Fruit fly (Drosophila melanogaster) whole organism, wandering third instar larva: Measurements from ENCODE around the gene spdi.
"Not testable (repeated sequence)": the region's sequence is repeated elsewhere in the genome, so short reads cannot be mapped to it uniquely, and the experiment has no call there.

Source experiments
- Abd-B ChIP-seq: fragments of >200 bp; optimal IDR thresholded peaks from 2 replicates; lab custom pipeline; 2017; ENCODE audit warnings: missing biosample characterization, missing genetic modification characterization
- CG32264 ChIP-seq: fragments of 200-800 bp; sonication (Bioruptor generic); optimal IDR thresholded peaks from 2 replicates; lab custom pipeline; 2016; ENCODE audit warnings: missing biosample characterization, missing genetic modification characterization
- CG9705 ChIP-seq: fragments of 200-800 bp; sonication (Bioruptor generic); optimal IDR thresholded peaks from 2 replicates; lab custom pipeline; 2018; ENCODE audit warnings: missing biosample characterization, mild to moderate bottlenecking, missing genetic modification characterization
- CrebA ChIP-seq: fragments of 200-800 bp; sonication (Bioruptor generic); optimal IDR thresholded peaks from 2 replicates; lab custom pipeline; 2016; ENCODE audit warnings: missing biosample characterization, mild to moderate bottlenecking, missing genetic modification characterization, borderline replicate concordance
- Dfd ChIP-seq: fragments of >200 bp; optimal IDR thresholded peaks from 2 replicates; lab custom pipeline; 2017; ENCODE audit warnings: missing biosample characterization, missing genetic modification characterization
- Dif ChIP-seq: fragments of 200-275, 200-300 bp; sonication (Bioruptor generic); optimal IDR thresholded peaks from 2 replicates; lab custom pipeline; 2018; ENCODE audit warnings: missing biosample characterization, missing genetic modification characterization; ENCODE audit not compliant: partially characterized antibody
- GATAd ChIP-seq: sonication (Bioruptor generic); optimal IDR thresholded peaks from 2 replicates; lab custom pipeline; 2016; ENCODE audit warnings: missing biosample characterization, missing genetic modification characterization
- Hnf4 ChIP-seq: fragments of 200-800 bp; sonication (Bioruptor generic); optimal IDR thresholded peaks from 2 replicates; lab custom pipeline; 2016; ENCODE audit warnings: missing biosample characterization, mild to moderate bottlenecking, missing genetic modification characterization
- Hr78 ChIP-seq: fragments of >200 bp; optimal IDR thresholded peaks from 2 replicates; lab custom pipeline; 2017; ENCODE audit warnings: missing biosample characterization, missing genetic modification characterization
- Hr83 ChIP-seq: fragments of 200-300 bp; sonication (Bioruptor generic); optimal IDR thresholded peaks from 2 replicates; lab custom pipeline; 2016; ENCODE audit warnings: missing biosample characterization, mild to moderate bottlenecking, missing genetic modification characterization, moderate library complexity; ENCODE audit not compliant: poor library complexity, severe bottlenecking
- Jra ChIP-seq: sonication (Bioruptor generic); optimal IDR thresholded peaks from 2 replicates; lab custom pipeline; 2016; ENCODE audit warnings: missing biosample characterization, missing genetic modification characterization
- Mio ChIP-seq: sonication (Bioruptor generic); optimal IDR thresholded peaks from 2 replicates; lab custom pipeline; 2016; ENCODE audit warnings: missing biosample characterization, missing genetic modification characterization
- Myc ChIP-seq: fragments of >200 bp; optimal IDR thresholded peaks from 2 replicates; lab custom pipeline; 2017
- N ChIP-seq: fragments of >200 bp; optimal IDR thresholded peaks from 2 replicates; lab custom pipeline; 2018; ENCODE audit warnings: missing biosample characterization, missing external identifiers, missing genetic modification characterization
- OdsH ChIP-seq: fragments of 200-800 bp; sonication (Bioruptor generic); optimal IDR thresholded peaks from 2 replicates; lab custom pipeline; 2016; ENCODE audit warnings: missing biosample characterization, mild to moderate bottlenecking, missing genetic modification characterization
- Rel ChIP-seq, 2 experiments: fragments of 200-800 bp; sonication (Bioruptor generic) in 1 of 2; optimal IDR thresholded peaks; 2 replicates in 1 of 2; 3 replicates in 1 of 2; lab custom pipeline; 2016 to 2019; ENCODE audit warnings: mild to moderate bottlenecking in 2 of 2, missing biosample characterization in 2 of 2, missing genetic modification characterization in 2 of 2, moderate library complexity in 1 of 2
- Sp1 ChIP-seq: fragments of 200-800 bp; sonication (Bioruptor generic); optimal IDR thresholded peaks from 3 replicates; lab custom pipeline; 2019; ENCODE audit warnings: missing biosample characterization, mild to moderate bottlenecking, missing genetic modification characterization, moderate library complexity
- br ChIP-seq: fragments of 200-800 bp; sonication (Bioruptor generic); optimal IDR thresholded peaks from 2 replicates; lab custom pipeline; 2016; ENCODE audit warnings: missing biosample characterization, missing genetic modification characterization
- brk ChIP-seq: fragments of 200-800 bp; sonication (Bioruptor generic); optimal IDR thresholded peaks from 2 replicates; lab custom pipeline; 2016; ENCODE audit warnings: missing biosample characterization, mild to moderate bottlenecking, missing genetic modification characterization
- dmrt93B ChIP-seq: fragments of 200-800 bp; sonication (Bioruptor generic); optimal IDR thresholded peaks from 2 replicates; lab custom pipeline; 2018; ENCODE audit warnings: missing biosample characterization, mild to moderate bottlenecking, missing genetic modification characterization
- dsf ChIP-seq: sonication (Bioruptor generic); optimal IDR thresholded peaks from 2 replicates; lab custom pipeline; 2016; ENCODE audit warnings: missing biosample characterization, missing genetic modification characterization, borderline replicate concordance
- ey ChIP-seq: fragments of 200-800 bp; sonication (Bioruptor generic); optimal IDR thresholded peaks from 2 replicates; lab custom pipeline; 2016; ENCODE audit warnings: missing biosample characterization, missing genetic modification characterization
- foxo ChIP-seq, 2 experiments: fragments of 200-800 bp; sonication (Bioruptor generic); optimal IDR thresholded peaks; 2 replicates in 1 of 2; 3 replicates in 1 of 2; lab custom pipeline; 2016 to 2017; ENCODE audit warnings: missing biosample characterization in 2 of 2, missing genetic modification characterization in 2 of 2
- fru ChIP-seq: fragments of 200-800 bp; sonication (Bioruptor generic); optimal IDR thresholded peaks from 3 replicates; lab custom pipeline; 2016; ENCODE audit warnings: missing biosample characterization, mild to moderate bottlenecking, missing genetic modification characterization
- h ChIP-seq: fragments of 200-800 bp; sonication (Bioruptor generic); optimal IDR thresholded peaks from 3 replicates; lab custom pipeline; 2016; ENCODE audit warnings: missing biosample characterization, mild to moderate bottlenecking, missing genetic modification characterization
- jim ChIP-seq: fragments of 175-275, 200-325 bp; sonication (Bioruptor generic); optimal IDR thresholded peaks from 2 replicates; lab custom pipeline; 2016; ENCODE audit warnings: missing biosample characterization, mild to moderate bottlenecking, missing genetic modification characterization
- lola ChIP-seq: fragments of >200 bp; optimal IDR thresholded peaks from 2 replicates; lab custom pipeline; 2017; ENCODE audit warnings: missing biosample characterization, missing genetic modification characterization
- pan ChIP-seq: fragments of >200 bp; optimal IDR thresholded peaks from 2 replicates; lab custom pipeline; 2017
- psq ChIP-seq: fragments of 200-800 bp; sonication (Bioruptor generic); optimal IDR thresholded peaks from 3 replicates; lab custom pipeline; 2017; ENCODE audit warnings: missing biosample characterization, mild to moderate bottlenecking, missing genetic modification characterization, moderate library complexity
- sage ChIP-seq: fragments of 200-800 bp; sonication (Bioruptor generic); optimal IDR thresholded peaks from 2 replicates; lab custom pipeline; 2016; ENCODE audit warnings: missing biosample characterization, mild to moderate bottlenecking, missing genetic modification characterization
- sv ChIP-seq: fragments of 200-800 bp; sonication (Bioruptor generic); optimal IDR thresholded peaks from 3 replicates; lab custom pipeline; 2016; ENCODE audit warnings: missing biosample characterization, missing genetic modification characterization
- usp ChIP-seq: fragments of >200 bp; optimal IDR thresholded peaks from 2 replicates; lab custom pipeline; 2017; ENCODE audit warnings: missing biosample characterization, missing genetic modification characterization

The spdi gene

DNA sequence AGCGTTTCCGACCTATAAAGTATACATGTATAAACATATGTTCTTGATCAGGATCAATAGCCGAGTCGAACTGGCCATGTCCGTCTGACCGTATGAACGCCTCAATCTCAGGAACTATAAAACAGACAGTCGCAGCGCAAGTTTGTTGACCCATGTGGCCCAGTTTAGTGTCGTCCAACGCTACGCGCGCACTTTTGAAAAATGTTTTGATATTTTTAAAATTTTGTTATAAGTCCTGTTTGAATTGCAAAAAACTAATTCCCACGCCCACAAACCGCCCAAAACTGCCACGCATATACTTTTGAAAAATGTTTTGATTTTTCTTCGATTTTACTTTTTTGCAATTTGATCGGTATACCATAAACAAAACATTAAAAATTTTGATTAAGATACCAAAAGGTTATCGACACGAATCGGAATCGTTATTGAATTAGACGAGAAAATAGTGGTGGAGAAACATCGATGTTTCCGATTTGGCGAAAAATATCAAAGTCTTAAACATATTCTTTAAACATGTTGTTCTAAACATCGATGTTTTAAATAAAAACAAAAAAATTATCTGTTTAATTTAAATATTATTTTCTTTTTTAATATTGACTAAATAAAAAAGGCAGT lies 26.5 kb upstream of the spdi start:
- TF ChIP-seq CG9705 (GFP tag; lab: Kevin White, UChicago) (no peak), Rel (GFP tag; optimal IDR thresholded peaks at IDR 0.05; lab: Kevin White, UChicago) (no peak), Rel (tag; optimal IDR thresholded peaks at IDR 0.05; lab: Kevin White, UChicago) (no peak), Mio (GFP tag; lab: Kevin White, UChicago) (no peak), dsf (no peak), sage (GFP tag; lab: Kevin White, UChicago) (no peak), CrebA (GFP tag; lab: Kevin White, UChicago) (no peak), Sp1 (GFP tag; lab: Kevin White, UChicago) (no peak), usp (GFP tag; lab: Kevin White, UChicago) (no peak), sv (GFP tag; lab: Kevin White, UChicago) (no peak), jim (no peak), psq (GFP tag; lab: Kevin White, UChicago) (no peak)
- TF ChIP-seq, all 38 proteins: peak for 0

DNA sequence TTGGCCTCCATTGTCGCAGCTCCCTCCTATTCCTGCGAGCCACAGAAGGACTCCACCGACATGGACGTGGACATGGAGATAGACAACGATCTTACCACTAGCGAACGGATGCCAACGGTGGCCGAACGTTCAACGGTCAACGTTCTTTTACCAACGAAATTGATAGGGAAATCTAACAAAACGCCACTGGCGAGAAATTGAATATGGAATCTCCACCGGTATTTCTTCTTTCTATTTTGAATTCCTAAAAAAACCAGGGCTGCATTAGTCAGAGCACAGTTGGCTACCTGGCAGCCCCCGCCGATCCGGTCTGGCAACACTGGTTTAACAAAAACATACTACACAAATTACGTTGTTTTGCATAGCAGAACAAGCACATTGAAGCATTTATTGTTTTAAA lies 24.5 kb upstream of the spdi start, which contains the start of gene CG13367:
TSS of gene CG13367 (plus strand) at position 301 of the 400 bp plus-strand sequence.
- not testable (repeated sequence) for TF ChIP-seq OdsH, usp, Dif (GFP tag; lab: Kevin White, UChicago)

DNA sequence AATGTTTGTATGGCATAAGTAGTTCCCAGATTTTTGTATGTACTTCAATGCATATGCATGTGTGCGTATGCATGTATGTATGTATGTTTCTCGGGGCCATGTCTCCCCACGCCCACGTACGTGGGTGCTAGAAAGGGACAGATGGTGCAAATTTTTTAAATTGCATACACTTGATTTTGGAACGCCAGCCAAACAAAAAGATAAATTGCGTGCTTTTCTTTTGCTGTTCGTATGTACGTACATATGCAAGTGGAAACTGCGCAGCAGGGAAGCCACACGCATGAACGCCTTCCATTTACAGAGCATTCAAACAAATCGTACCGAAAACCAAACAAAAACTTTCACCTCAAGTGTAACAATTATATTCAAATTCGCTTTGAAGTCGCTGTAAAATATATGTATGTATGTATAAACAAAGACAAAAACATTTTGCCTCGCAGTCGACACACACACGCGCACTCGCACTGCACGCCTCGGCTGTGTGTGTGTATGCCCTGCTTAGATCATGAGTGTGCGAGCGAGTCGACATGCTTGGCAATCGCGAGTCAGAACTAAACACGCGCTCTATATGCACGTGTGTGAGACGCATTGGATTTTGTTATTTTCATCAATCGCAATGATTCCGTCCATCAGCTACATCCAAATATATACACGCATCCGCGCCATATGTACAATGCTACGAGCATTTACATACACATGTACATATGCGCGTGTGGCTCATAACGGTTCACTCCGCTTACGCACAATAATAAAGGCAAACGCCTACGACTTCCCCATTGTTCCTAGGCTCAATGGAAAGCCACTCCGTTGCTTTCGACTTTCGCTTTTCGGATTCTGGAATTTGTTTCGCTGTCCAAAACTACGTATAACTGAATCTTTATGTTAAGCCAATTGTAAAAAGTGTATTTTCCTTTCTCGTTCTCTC lies 16.9 kb upstream of the spdi start:
- TF ChIP-seq foxo (GFP tag; optimal IDR thresholded peaks at IDR 0.05; lab: Kevin White, UChicago) (no peak), Rel (GFP tag; optimal IDR thresholded peaks at IDR 0.05; lab: Kevin White, UChicago) (no peak), Rel (tag; optimal IDR thresholded peaks at IDR 0.05; lab: Kevin White, UChicago) (no peak), Hr78 (GFP tag; lab: Kevin White, UChicago) (no peak), Abd-B (GFP tag; lab: Kevin White, UChicago) (no peak), ey (GFP tag; lab: Kevin White, UChicago) (no peak), h (GFP tag; lab: Kevin White, UChicago) (peak; percentile 12), N (GFP tag; lab: Kevin White, UChicago) (peak; percentile 21), Myc (lab: Kevin White, UChicago) (no peak), Dif (GFP tag; lab: Kevin White, UChicago) (peak; percentile 23)

DNA sequence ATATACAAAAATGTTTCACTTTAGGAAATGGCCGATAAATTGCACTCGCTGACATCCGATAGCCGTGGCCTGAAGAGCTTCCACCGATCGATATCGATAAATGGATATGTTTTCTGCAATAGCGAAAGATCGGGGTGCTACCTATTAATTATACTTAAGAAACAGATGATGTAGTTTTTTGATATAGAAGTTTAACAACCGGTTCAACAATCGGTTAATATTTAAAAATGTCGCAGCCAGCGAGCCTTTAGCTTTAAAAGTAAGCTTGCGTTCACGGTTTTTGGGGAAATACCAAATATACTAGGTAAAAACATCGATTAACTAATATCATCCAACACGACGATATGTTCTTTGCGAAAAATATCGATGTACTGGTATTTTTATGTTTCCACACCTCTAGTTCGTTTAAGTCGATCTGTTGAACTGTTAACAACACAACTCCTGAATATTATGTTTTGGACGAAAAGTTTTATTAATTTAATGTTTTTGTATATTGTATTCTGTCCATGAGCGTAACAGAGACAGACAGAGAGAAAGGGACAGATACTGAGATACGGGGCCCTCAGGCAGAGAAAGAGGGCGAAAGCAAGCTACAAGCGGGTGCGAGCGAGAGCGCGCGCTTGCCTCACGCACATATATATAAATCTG lies 15.6 kb upstream of the spdi start, which contains the start of gene Dredd:
TSS of gene Dredd (minus strand) at position 51 of the 648 bp plus-strand sequence.
- peak; percentile 13 for TF ChIP-seq Sp1 (GFP tag; lab: Kevin White, UChicago)
- TF ChIP-seq GATAd (GFP tag; lab: Kevin White, UChicago): no peak
- TF ChIP-seq fru (GFP tag; lab: Kevin White, UChicago): peak; percentile 18
- TF ChIP-seq foxo (GFP tag; optimal IDR thresholded peaks at IDR 0.05; lab: Kevin White, UChicago): peak in 1 of 2 experiments; percentile 3
- peak; percentile 2 for TF ChIP-seq psq (GFP tag; lab: Kevin White, UChicago)
- TF ChIP-seq Rel (GFP tag; optimal IDR thresholded peaks at IDR 0.05; lab: Kevin White, UChicago): no peak
- TF ChIP-seq Rel (tag; optimal IDR thresholded peaks at IDR 0.05; lab: Kevin White, UChicago): peak; percentile 71
- peak; percentile 6 for TF ChIP-seq Hnf4 (GFP tag; lab: Kevin White, UChicago)
- no peak for TF ChIP-seq brk (GFP tag; lab: Kevin White, UChicago)

DNA sequence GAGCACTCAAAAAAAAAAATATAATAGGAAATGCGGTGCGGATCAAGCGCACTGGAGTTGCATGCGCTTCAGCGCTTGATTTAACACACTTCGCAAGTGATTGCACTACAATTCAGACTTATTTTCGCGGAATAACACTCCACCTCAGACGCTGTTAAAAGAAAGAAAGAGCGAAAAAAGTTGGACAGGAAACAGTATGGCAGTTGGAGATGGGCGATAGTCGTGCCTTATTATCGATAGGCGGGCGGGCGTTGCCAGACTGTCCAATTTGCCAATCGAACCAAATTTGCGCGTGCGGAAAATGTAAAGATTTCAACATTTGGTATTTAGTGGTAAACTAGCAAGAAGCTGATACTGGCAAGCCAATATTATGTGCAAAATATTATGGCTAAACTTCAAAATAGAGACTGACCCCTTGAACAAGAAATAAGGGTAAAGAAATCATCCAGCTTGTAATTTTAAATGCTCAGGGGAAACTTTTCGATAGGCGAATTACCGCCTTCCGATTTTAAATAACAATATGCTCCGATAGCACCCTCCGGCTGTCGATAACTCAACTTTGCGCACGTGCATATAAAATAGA lies 9.3 kb upstream of the spdi start, which contains the start of the genes RpL36 and Mybbp1A:
TSS of gene RpL36 (minus strand) at position 245 of the 583 bp plus-strand sequence.
TSS of gene Mybbp1A (plus strand) at position 535 of the 583 bp plus-strand sequence.
- TF ChIP-seq brk (GFP tag; lab: Kevin White, UChicago): no peak
- peak; percentile 53 for TF ChIP-seq dsf
- no peak for TF ChIP-seq usp (GFP tag; lab: Kevin White, UChicago)
- peak in 1 of 2 experiments; percentile 64 for TF ChIP-seq foxo (GFP tag; optimal IDR thresholded peaks at IDR 0.05; lab: Kevin White, UChicago)
- peak; percentile 59 for TF ChIP-seq Mio (GFP tag; lab: Kevin White, UChicago)
- peak; percentile 43 for TF ChIP-seq ey (GFP tag; lab: Kevin White, UChicago)
- peak; percentile 70 for TF ChIP-seq br (GFP tag; lab: Kevin White, UChicago)
- TF ChIP-seq Abd-B (GFP tag; lab: Kevin White, UChicago): no peak
- TF ChIP-seq Myc (lab: Kevin White, UChicago): peak; percentile 30
- TF ChIP-seq psq (GFP tag; lab: Kevin White, UChicago): peak; percentile 29
- TF ChIP-seq Hr83: peak; percentile 76
- TF ChIP-seq GATAd (GFP tag; lab: Kevin White, UChicago): no peak
- TF ChIP-seq Jra (GFP tag; lab: Kevin White, UChicago): peak; percentile 66
- no peak for TF ChIP-seq Hr78 (GFP tag; lab: Kevin White, UChicago)
- no peak for TF ChIP-seq pan (lab: Kevin White, UChicago)
- TF ChIP-seq Dif (GFP tag; lab: Kevin White, UChicago): peak; percentile 20
- TF ChIP-seq lola (GFP tag; lab: Kevin White, UChicago): no peak
- peak; percentile 68 for TF ChIP-seq CG9705 (GFP tag; lab: Kevin White, UChicago)
- TF ChIP-seq Dfd (GFP tag; lab: Kevin White, UChicago): no peak
- TF ChIP-seq Sp1 (GFP tag; lab: Kevin White, UChicago): peak; percentile 79
- TF ChIP-seq dmrt93B (GFP tag; lab: Kevin White, UChicago): peak; percentile 79
- no peak for TF ChIP-seq CG32264
- peak; percentile 75 for TF ChIP-seq sv (GFP tag; lab: Kevin White, UChicago)
- TF ChIP-seq N (GFP tag; lab: Kevin White, UChicago): no peak
- TF ChIP-seq Hnf4 (GFP tag; lab: Kevin White, UChicago): no peak
